Worm (Caenorhabditis elegans): ENCODE measurements around the gene folt-1.

The folt-1 gene

ce11 chrV:11172667-11173066 lies 31.4 kb downstream of the folt-1 start:
- TF ChIP-seq nhr-2 (tag; optimal IDR thresholded peaks at IDR 0.05) (no peak), blmp-1 (tag; optimal IDR thresholded peaks at IDR 0.05) (no peak), unc-39 (tag; optimal IDR thresholded peaks at IDR 0.05) (no peak), unc-62 (GFP tag; optimal IDR thresholded peaks at IDR 0.05) (no peak), mab-5 (tag; optimal IDR thresholded peaks at IDR 0.05) (no peak), nhr-76 (tag; optimal IDR thresholded peaks at IDR 0.05) (no peak), flh-1 (GFP tag; optimal IDR thresholded peaks at IDR 0.05) (no peak), M03D4.4 (tag; optimal IDR thresholded peaks at IDR 0.05) (no peak), lsy-2 (tag; optimal IDR thresholded peaks at IDR 0.05) (no peak), pha-4 (tag; optimal IDR thresholded peaks at IDR 0.05) (no peak), unc-120 (tag; optimal IDR thresholded peaks at IDR 0.05; ENCODE audit: poor library complexity, severe bottlenecking) (no peak), mep-1 (tag; optimal IDR thresholded peaks at IDR 0.05) (no peak), nhr-28 (tag; optimal IDR thresholded peaks at IDR 0.05) (no peak), elt-1 (tag; optimal IDR thresholded peaks at IDR 0.05; ENCODE audit: borderline replicate concordance, insufficient read depth) (no peak), nhr-12 (tag; optimal IDR thresholded peaks at IDR 0.05) (no peak), tbx-8 (GFP tag; optimal IDR thresholded peaks at IDR 0.05) (no peak), zip-8 (tag; optimal IDR thresholded peaks at IDR 0.05) (no peak), ceh-39 (tag; optimal IDR thresholded peaks at IDR 0.05) (no peak), lin-13 (tag; optimal IDR thresholded peaks at IDR 0.05) (no peak), nhr-237 (tag; optimal IDR thresholded peaks at IDR 0.05) (no peak)

DNA sequence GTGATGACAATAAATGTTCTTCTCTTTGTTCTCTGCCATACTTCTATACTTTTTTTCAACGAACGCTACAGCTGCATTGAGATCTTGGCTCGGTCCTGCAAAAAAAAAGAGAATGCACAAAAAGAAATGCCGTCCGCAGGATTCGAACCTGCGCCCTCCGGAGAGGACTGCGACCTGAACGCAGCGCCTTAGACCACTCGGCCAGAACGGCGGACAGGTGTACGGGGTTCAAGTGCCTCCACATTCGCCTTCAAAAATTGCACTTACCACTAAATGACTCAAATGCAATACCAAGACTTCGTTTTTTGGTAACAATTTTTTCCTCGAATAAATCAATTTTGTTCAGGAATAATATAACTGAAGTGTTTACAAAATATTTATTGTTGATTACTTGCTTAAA lies 33.4 kb downstream of the folt-1 start:
- TF ChIP-seq unc-62 (GFP tag; optimal IDR thresholded peaks at IDR 0.05) = no peak
- peak; percentile 55 for TF ChIP-seq ceh-83 (GFP tag; optimal IDR thresholded peaks at IDR 0.05)
- TF ChIP-seq bed-3 (GFP tag; optimal IDR thresholded peaks at IDR 0.05) = no peak
- TF ChIP-seq unc-120 (tag; optimal IDR thresholded peaks at IDR 0.05; ENCODE audit: poor library complexity, severe bottlenecking) = no peak

DNA sequence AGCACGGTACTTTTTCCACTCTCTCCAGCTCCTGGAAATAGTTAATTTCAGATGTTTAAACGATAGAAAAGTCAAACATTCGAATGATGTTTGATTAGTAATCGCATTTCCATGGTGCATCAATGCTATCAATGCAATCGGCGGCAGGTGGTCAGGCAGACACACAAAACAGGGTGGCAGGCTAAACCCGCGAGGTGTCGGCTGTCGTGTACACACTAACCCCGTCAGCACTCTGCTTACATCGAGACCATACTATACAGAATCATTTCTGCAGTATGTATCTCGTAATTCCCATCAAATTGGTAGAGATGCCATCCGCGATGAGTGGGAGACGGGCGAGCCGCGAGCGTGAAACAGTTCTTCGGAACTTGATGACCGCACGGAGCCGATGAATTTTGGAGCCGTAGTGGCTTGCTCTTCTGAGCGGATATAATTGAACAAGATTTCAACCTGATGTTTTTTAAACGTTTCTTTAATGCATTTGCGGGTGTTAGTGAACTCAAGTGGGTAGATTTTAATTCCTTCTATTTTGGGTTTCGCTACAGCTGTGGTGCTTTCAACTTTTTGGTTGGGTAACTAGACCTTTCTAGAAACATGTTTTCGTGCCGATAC lies 35.5 kb downstream of the folt-1 start:
- TF ChIP-seq sem-2 (GFP tag; optimal IDR thresholded peaks at IDR 0.05) = peak; percentile 2

- TF ChIP-seq snpc-4 (tag; optimal IDR thresholded peaks at IDR 0.05) = no peak
- no peak for TF ChIP-seq tbx-8 (GFP tag; optimal IDR thresholded peaks at IDR 0.05)
- no peak for TF ChIP-seq unc-120 (tag; optimal IDR thresholded peaks at IDR 0.05; ENCODE audit: poor library complexity, severe bottlenecking)
- no peak for TF ChIP-seq mls-2 (tag; optimal IDR thresholded peaks at IDR 0.05)
Measured at ce11 chrV:11177577-11177976, 36.3 kb downstream of the folt-1 start, which contains the start of gene gpa-1. Gene gpa-1, minus strand, starts transcription at chrV:11177677.

ce11 chrV:11180951-11181350 lies 39.7 kb downstream of the folt-1 start:
- TF ChIP-seq ztf-11 (tag; optimal IDR thresholded peaks at IDR 0.05) = no peak
- TF ChIP-seq pha-4 (tag; optimal IDR thresholded peaks at IDR 0.05) = no peak
- no peak for TF ChIP-seq drap-1 (GFP tag; optimal IDR thresholded peaks at IDR 0.05)
- no peak for TF ChIP-seq nhr-237 (tag; optimal IDR thresholded peaks at IDR 0.05)
- no peak for TF ChIP-seq flh-1 (GFP tag; optimal IDR thresholded peaks at IDR 0.05)
- TF ChIP-seq unc-120 (tag; optimal IDR thresholded peaks at IDR 0.05; ENCODE audit: poor library complexity, severe bottlenecking) = no peak
- TF ChIP-seq nhr-12 (tag; optimal IDR thresholded peaks at IDR 0.05) = no peak
- no peak for TF ChIP-seq ceh-39 (tag; optimal IDR thresholded peaks at IDR 0.05)
- TF ChIP-seq snpc-4 (tag; optimal IDR thresholded peaks at IDR 0.05) = no peak
- no peak for TF ChIP-seq mls-2 (tag; optimal IDR thresholded peaks at IDR 0.05)
- TF ChIP-seq sem-2 (GFP tag; optimal IDR thresholded peaks at IDR 0.05) = no peak
- TF ChIP-seq elt-3 (tag; optimal IDR thresholded peaks at IDR 0.05) = no peak
- TF ChIP-seq mep-1 (tag; optimal IDR thresholded peaks at IDR 0.05) = no peak
- TF ChIP-seq M03D4.4 (tag; optimal IDR thresholded peaks at IDR 0.05) = no peak
- no peak for TF ChIP-seq ham-2 (GFP tag; optimal IDR thresholded peaks at IDR 0.05)
- TF ChIP-seq blmp-1 (tag; optimal IDR thresholded peaks at IDR 0.05) = no peak
- no peak for TF ChIP-seq nhr-76 (tag; optimal IDR thresholded peaks at IDR 0.05)
- no peak for TF ChIP-seq nhr-2 (tag; optimal IDR thresholded peaks at IDR 0.05)
- no peak for TF ChIP-seq lsy-2 (tag; optimal IDR thresholded peaks at IDR 0.05)

- TF ChIP-seq ceh-39 (tag; optimal IDR thresholded peaks at IDR 0.05) = no peak
- TF ChIP-seq sptf-1 (tag; optimal IDR thresholded peaks at IDR 0.05) = no peak
- TF ChIP-seq blmp-1 (tag; optimal IDR thresholded peaks at IDR 0.05) = no peak
Measured at ce11 chrV:11182925-11183324, 41.6 kb downstream of the folt-1 start, which contains the start of gene cnc-10. Gene cnc-10, plus strand, starts transcription at chrV:11183225.

All from whole organism, mixed stage, embryonic.